Worm (Caenorhabditis elegans) whole organism, L2 larva: ENCODE data around the gene dap-3.

Source experiments
- Y55F3AM.14 ChIP-seq: fragments of 200-800 bp; sonication (Bioruptor generic); optimal IDR thresholded peaks from 2 replicates; lab custom pipeline; 2018; ENCODE audit warnings: mild to moderate bottlenecking, missing genetic modification characterization, missing compliant biosample characterization
- ZK546.5 ChIP-seq: sonication (generic microtip); optimal IDR thresholded peaks from 2 replicates; lab custom pipeline; 2017; ENCODE audit warnings: missing biosample characterization, missing genetic modification characterization
- aly-2 ChIP-seq: fragments of 150-350 bp; optimal IDR thresholded peaks from 2 replicates; lab custom pipeline; 2014; ENCODE audit warnings: missing biosample characterization, missing genetic modification characterization
- ama-1 ChIP-seq: fragments of 150-350 bp; optimal IDR thresholded peaks from 2 replicates; lab custom pipeline; 2018; ENCODE audit warnings: inconsistent platforms
- blmp-1 ChIP-seq: sonication (generic microtip); optimal IDR thresholded peaks from 2 replicates; lab custom pipeline; 2017; ENCODE audit warnings: missing genetic modification characterization, mild to moderate bottlenecking, missing compliant biosample characterization, antibody characterized with exemption, moderate library complexity; ENCODE audit not compliant: insufficient read depth
- ceh-16 ChIP-seq: fragments of 150-350 bp; optimal IDR thresholded peaks from 2 replicates; lab custom pipeline; 2014; ENCODE audit warnings: missing biosample characterization, missing genetic modification characterization
- ceh-82 ChIP-seq: fragments of 150-350 bp; optimal IDR thresholded peaks from 2 replicates; lab custom pipeline; 2014; ENCODE audit warnings: missing biosample characterization, missing genetic modification characterization
- dmd-4 ChIP-seq: sonication (generic microtip); optimal IDR thresholded peaks from 2 replicates; lab custom pipeline; 2017; ENCODE audit warnings: missing biosample characterization, missing genetic modification characterization
- egl-27 ChIP-seq: sonication (generic microtip); optimal IDR thresholded peaks from 3 replicates; lab custom pipeline; 2017; ENCODE audit warnings: missing biosample characterization, missing genetic modification reagents, missing genetic modification characterization
- fos-1 ChIP-seq: fragments of 150-350 bp; optimal IDR thresholded peaks from 2 replicates; lab custom pipeline; 2014; ENCODE audit warnings: missing biosample characterization, missing genetic modification characterization
- gmeb-1 ChIP-seq: fragments of 150-350 bp; optimal IDR thresholded peaks from 2 replicates; lab custom pipeline; 2014; ENCODE audit warnings: missing biosample characterization, missing genetic modification characterization
- lin-13 ChIP-seq: fragments of 150-350 bp; optimal IDR thresholded peaks from 2 replicates; lab custom pipeline; 2014; ENCODE audit warnings: missing biosample characterization, missing genetic modification reagents, missing genetic modification characterization
- lin-39 ChIP-seq: fragments of 150-350 bp; optimal IDR thresholded peaks from 2 replicates; lab custom pipeline; 2014; ENCODE audit warnings: missing biosample characterization, missing genetic modification reagents, missing genetic modification characterization
- lsy-2 ChIP-seq, 2 experiments: fragments of 150-350 bp in 1 of 2; sonication (generic microtip) in 1 of 2; optimal IDR thresholded peaks; 2 replicates each; lab custom pipeline; 2014 to 2017; ENCODE audit warnings: missing biosample characterization in 2 of 2, missing genetic modification characterization in 2 of 2
- mab-5 ChIP-seq: fragments of 150-350 bp; optimal IDR thresholded peaks from 2 replicates; lab custom pipeline; 2014; ENCODE audit warnings: missing biosample characterization, missing genetic modification characterization
- mdl-1 ChIP-seq, 2 experiments: fragments of 150-350 bp in 1 of 2; sonication (generic microtip) in 1 of 2; optimal IDR thresholded peaks; 2 replicates each; lab custom pipeline; 2017; ENCODE audit warnings: missing biosample characterization in 2 of 2, missing genetic modification characterization in 2 of 2
- nhr-10 ChIP-seq: sonication (generic microtip); optimal IDR thresholded peaks from 2 replicates; lab custom pipeline; 2017; ENCODE audit warnings: missing biosample characterization, missing genetic modification characterization
- nhr-11 ChIP-seq: fragments of 150-350 bp; optimal IDR thresholded peaks from 2 replicates; lab custom pipeline; 2014; ENCODE audit warnings: missing biosample characterization, missing genetic modification characterization
- nhr-12 ChIP-seq: fragments of 150-350 bp; optimal IDR thresholded peaks from 2 replicates; lab custom pipeline; 2014; ENCODE audit warnings: missing biosample characterization, missing genetic modification characterization
- nhr-129 ChIP-seq: fragments of 150-350 bp; optimal IDR thresholded peaks from 2 replicates; lab custom pipeline; 2014; ENCODE audit warnings: missing biosample characterization, missing genetic modification characterization
- nhr-21 ChIP-seq: fragments of 150-350 bp; optimal IDR thresholded peaks from 2 replicates; lab custom pipeline; 2014; ENCODE audit warnings: missing biosample characterization, missing genetic modification characterization
- nhr-23 ChIP-seq: fragments of 150-350 bp; optimal IDR thresholded peaks from 2 replicates; lab custom pipeline; 2014; ENCODE audit warnings: missing biosample characterization, missing genetic modification reagents, missing genetic modification characterization
- nhr-237 ChIP-seq: fragments of 150-350 bp; optimal IDR thresholded peaks from 2 replicates; lab custom pipeline; 2014; ENCODE audit warnings: missing biosample characterization, missing genetic modification characterization
- nhr-25 ChIP-seq: fragments of 150-350 bp; sonication (generic microtip); optimal IDR thresholded peaks from 3 replicates; lab custom pipeline; 2014; ENCODE audit warnings: missing biosample characterization, missing genetic modification characterization
- nhr-77 ChIP-seq: fragments of 150-350 bp; optimal IDR thresholded peaks from 2 replicates; lab custom pipeline; 2014; ENCODE audit warnings: missing biosample characterization, missing genetic modification characterization
- peb-1 ChIP-seq: fragments of 150-350 bp; optimal IDR thresholded peaks from 2 replicates; lab custom pipeline; 2014; ENCODE audit warnings: missing biosample characterization, missing genetic modification characterization
- sem-4 ChIP-seq: fragments of 150-350 bp; optimal IDR thresholded peaks from 2 replicates; lab custom pipeline; 2014; ENCODE audit warnings: missing biosample characterization, missing genetic modification reagents, missing genetic modification characterization
- skn-1 ChIP-seq: sonication (generic microtip); optimal IDR thresholded peaks from 2 replicates; lab custom pipeline; 2017; ENCODE audit warnings: missing biosample characterization, missing genetic modification characterization
- sma-3 ChIP-seq: sonication (generic microtip); optimal IDR thresholded peaks from 2 replicates; lab custom pipeline; 2016; ENCODE audit warnings: missing genetic modification reagents, missing genetic modification characterization, missing compliant biosample characterization
- sma-9 ChIP-seq, 2 experiments: fragments of 150-350 bp in 1 of 2; sonication (generic microtip) in 1 of 2; optimal IDR thresholded peaks; 2 replicates each; lab custom pipeline; 2014 to 2016; ENCODE audit warnings: missing genetic modification characterization in 2 of 2, mild to moderate bottlenecking in 1 of 2, missing biosample characterization in 1 of 2, missing compliant biosample characterization in 1 of 2, missing genetic modification reagents in 1 of 2, moderate library complexity in 1 of 2
- snpc-4 ChIP-seq: fragments of 150-350 bp; optimal IDR thresholded peaks from 2 replicates; lab custom pipeline; 2014; ENCODE audit warnings: missing biosample characterization, missing genetic modification characterization
- zag-1 ChIP-seq: fragments of 150-350 bp; optimal IDR thresholded peaks from 2 replicates; lab custom pipeline; 2014; ENCODE audit warnings: missing biosample characterization, missing genetic modification characterization
- ztf-1 ChIP-seq: fragments of 200-800 bp; sonication (Bioruptor generic); conservative IDR thresholded peaks from 2 replicates; pipeline ENCODE4 v1.3.6; 2022; ENCODE audit warnings: missing genetic modification characterization, missing compliant biosample characterization
- ztf-11 ChIP-seq: sonication (generic microtip); optimal IDR thresholded peaks from 2 replicates; lab custom pipeline; 2017; ENCODE audit warnings: missing biosample characterization, missing genetic modification characterization
- ztf-4 ChIP-seq: fragments of 150-350 bp; optimal IDR thresholded peaks from 2 replicates; lab custom pipeline; 2014; ENCODE audit warnings: missing biosample characterization, missing genetic modification characterization

dap-3 gene

DNA sequence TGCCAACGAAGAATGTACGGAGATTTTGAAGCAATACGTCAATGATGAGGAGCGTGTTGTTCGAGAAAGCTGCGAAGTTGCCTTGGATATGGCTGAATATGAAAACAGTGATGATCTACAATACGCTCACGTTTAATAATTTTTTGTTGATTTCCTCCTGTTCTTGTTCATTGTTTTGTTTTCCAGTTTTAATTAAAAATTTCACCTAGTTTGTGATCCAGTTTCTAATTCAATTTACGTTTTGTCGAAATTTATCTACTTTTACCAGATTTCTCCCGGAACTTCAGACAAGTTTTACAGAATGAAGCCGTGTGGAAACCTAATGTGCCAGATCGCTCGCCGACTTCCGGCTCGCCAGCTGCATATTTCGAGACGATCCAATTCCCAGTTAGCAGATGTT, at the start of gene dap-3:
Gene dap-3, plus strand, starts transcription at position 301 of the 400 bp plus-strand sequence.
- no peak for TF ChIP-seq nhr-25 (tag; lab: Kevin White, UChicago)
- TF ChIP-seq mab-5, result no peak
- no peak for TF ChIP-seq nhr-77 (tag; lab: Kevin White, UChicago)
- TF ChIP-seq Y55F3AM.14 (GFP tag; lab: Kevin White, UChicago), result no peak
- TF ChIP-seq blmp-1 (tag; lab: Kevin White, UChicago), result no peak
- TF ChIP-seq ZK546.5 (tag; lab: Kevin White, UChicago), result no peak
- TF ChIP-seq fos-1 (tag; lab: Kevin White, UChicago), result no peak
- TF ChIP-seq nhr-11 (tag; lab: Kevin White, UChicago), result no peak
- no peak for TF ChIP-seq nhr-10
- TF ChIP-seq peb-1 (tag; lab: Kevin White, UChicago), result no peak
- TF ChIP-seq ama-1 (lab: Kevin White, UChicago), result no peak
- no peak for TF ChIP-seq sma-9 (GFP tag; optimal IDR thresholded peaks at IDR 0.05; lab: Kevin White, UChicago)
- TF ChIP-seq sma-9 (tag; optimal IDR thresholded peaks at IDR 0.05; lab: Kevin White, UChicago), result no peak
- TF ChIP-seq zag-1 (tag; lab: Kevin White, UChicago), result no peak
- no peak for TF ChIP-seq gmeb-1 (tag; lab: Kevin White, UChicago)
- no peak for TF ChIP-seq lin-13 (GFP tag; lab: Kevin White, UChicago)
- no peak for TF ChIP-seq sma-3 (GFP tag; lab: Kevin White, UChicago)
- TF ChIP-seq nhr-237 (tag; lab: Kevin White, UChicago), result no peak
- TF ChIP-seq, all 48 proteins: peak for 0

DNA sequence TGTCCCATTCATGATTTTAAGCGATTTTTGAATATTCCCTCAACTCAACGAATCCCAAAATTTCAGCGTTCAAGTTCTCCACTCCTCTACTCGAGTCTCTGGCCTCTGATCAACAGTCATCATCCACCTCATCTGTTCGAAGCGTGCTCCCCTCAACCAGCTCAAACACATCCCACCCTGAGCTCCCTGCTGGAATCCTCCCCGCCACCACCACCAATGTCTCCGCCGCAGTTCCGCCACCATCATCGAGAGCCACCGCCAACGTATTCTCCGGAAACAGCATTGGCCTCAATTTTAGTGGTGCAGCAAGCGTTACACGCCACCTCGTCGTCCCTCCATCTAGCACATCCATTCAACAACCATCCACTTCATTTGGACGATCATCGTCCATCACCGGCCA, 49.3 kb upstream of the dap-3 start:
- TF ChIP-seq nhr-10 (no peak), ceh-16 (no peak), lin-13 (GFP tag; lab: Kevin White, UChicago) (no peak), nhr-129 (no peak), ztf-4 (no peak), nhr-12 (tag; lab: Kevin White, UChicago) (no peak), dmd-4 (tag; lab: Kevin White, UChicago) (no peak), sem-4 (tag; lab: Kevin White, UChicago) (no peak)

- TF ChIP-seq mdl-1 (tag; optimal IDR thresholded peaks at IDR 0.05; lab: Kevin White, UChicago) (no peak), peb-1 (tag; lab: Kevin White, UChicago) (no peak), ztf-1 (no peak), nhr-21 (tag; lab: Kevin White, UChicago) (no peak), egl-27 (tag; lab: Kevin White, UChicago) (no peak), sma-9 (GFP tag; optimal IDR thresholded peaks at IDR 0.05; lab: Kevin White, UChicago) (no peak), sma-9 (tag; optimal IDR thresholded peaks at IDR 0.05; lab: Kevin White, UChicago) (no peak), zag-1 (tag; lab: Kevin White, UChicago) (no peak), lin-39 (tag; lab: Kevin White, UChicago) (no peak), snpc-4 (tag; lab: Kevin White, UChicago) (no peak), nhr-23 (tag; lab: Kevin White, UChicago) (no peak), sma-3 (GFP tag; lab: Kevin White, UChicago) (no peak), nhr-77 (tag; lab: Kevin White, UChicago) (no peak), ceh-82 (tag; lab: Kevin White, UChicago) (no peak), gmeb-1 (tag; lab: Kevin White, UChicago) (no peak), ZK546.5 (tag; lab: Kevin White, UChicago) (no peak), blmp-1 (tag; lab: Kevin White, UChicago) (no peak), Y55F3AM.14 (GFP tag; lab: Kevin White, UChicago) (no peak)
Measured at ce11 chrII:10533985-10534384, 46.9 kb upstream of the dap-3 start.

DNA sequence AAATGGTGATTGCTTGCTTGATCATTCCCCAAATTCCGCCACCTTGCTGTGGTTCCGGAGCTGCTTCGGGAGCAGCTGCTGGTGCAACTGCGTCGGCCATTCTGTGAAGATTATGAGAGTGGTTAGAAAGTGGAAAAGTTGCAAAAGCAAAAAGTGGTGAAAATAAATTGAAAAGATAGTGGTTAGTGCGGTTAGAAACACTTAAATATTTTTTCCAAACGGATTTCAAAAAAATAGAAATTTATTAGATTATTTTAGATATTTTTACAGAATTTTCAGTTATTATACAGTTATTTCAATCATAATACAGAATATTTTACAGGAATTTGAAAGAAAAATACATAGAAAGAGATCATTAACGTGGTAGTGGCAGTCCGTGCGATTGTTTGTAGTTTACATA, 43.4 kb upstream of the dap-3 start, which contains the start of gene R166.2:
Gene R166.2, minus strand, starts transcription at position 101 of the 400 bp plus-strand sequence.
- TF ChIP-seq sma-9 (GFP tag; optimal IDR thresholded peaks at IDR 0.05; lab: Kevin White, UChicago), result no peak
- no peak for TF ChIP-seq sma-9 (tag; optimal IDR thresholded peaks at IDR 0.05; lab: Kevin White, UChicago)
- no peak for TF ChIP-seq skn-1
- no peak for TF ChIP-seq lin-39 (tag; lab: Kevin White, UChicago)
- TF ChIP-seq ztf-11 (tag; lab: Kevin White, UChicago), result no peak
- no peak for TF ChIP-seq nhr-10
- TF ChIP-seq ceh-16, result no peak
- TF ChIP-seq sem-4 (tag; lab: Kevin White, UChicago), result no peak
- TF ChIP-seq nhr-129, result no peak
- no peak for TF ChIP-seq aly-2 (tag; lab: Kevin White, UChicago)
- TF ChIP-seq lsy-2 (tag; optimal IDR thresholded peaks at IDR 0.05; lab: Kevin White, UChicago), result no peak
